Worm (Caenorhabditis elegans) whole organism, L4/young adult: ENCODE results near the gene W02B3.3.

ENCODE experiments used
- W03F9.2 ChIP-seq: fragments of 150-350 bp; optimal IDR thresholded peaks from 2 replicates; lab custom pipeline; 2014; ENCODE audit warnings: missing biosample characterization, missing genetic modification characterization
- dao-5 ChIP-seq: sonication (generic microtip); optimal IDR thresholded peaks from 2 replicates; lab custom pipeline; 2016; ENCODE audit warnings: missing genotype, missing genetic modification characterization, moderate library complexity, missing compliant biosample characterization

- no peak for TF ChIP-seq dao-5 (tag; lab: Kevin White, UChicago)
- no peak for TF ChIP-seq W03F9.2 (tag; lab: Kevin White, UChicago)
Observed at ce11 chrIII:647248-647647, 21.0 kb downstream of the W02B3.3 start.
